Fruit fly (Drosophila melanogaster): ENCODE measurements around the gene CG9951.
A peak's percentile ranks its signal among the peaks of the same experiment; 100 is the strongest.

- no peak for TF ChIP-seq oc (tag; optimal IDR thresholded peaks at IDR 0.05)
- peak; percentile 25 for TF ChIP-seq CG34376 (GFP tag; optimal IDR thresholded peaks at IDR 0.05)
- no peak for TF ChIP-seq CG5180 (GFP tag; optimal IDR thresholded peaks at IDR 0.05)
- no peak for TF ChIP-seq Fer2 (tag; optimal IDR thresholded peaks at IDR 0.05)
- no peak for TF ChIP-seq Sox102F (GFP tag; optimal IDR thresholded peaks at IDR 0.05)
- no peak for TF ChIP-seq Hr39 (optimal IDR thresholded peaks at IDR 0.05)
- TF ChIP-seq hth (optimal IDR thresholded peaks at IDR 0.05): no peak
- TF ChIP-seq NC2β (GFP tag; optimal IDR thresholded peaks at IDR 0.05): no peak
- no peak for TF ChIP-seq CG15479 (GFP tag; optimal IDR thresholded peaks at IDR 0.05)
- TF ChIP-seq Six4 (GFP tag; optimal IDR thresholded peaks at IDR 0.05): no peak
- no peak for TF ChIP-seq ato (GFP tag; IDR thresholded peaks at IDR 0.05; ENCODE audit: partially characterized antibody)
- TF ChIP-seq disco-r (GFP tag; optimal IDR thresholded peaks at IDR 0.05): no peak
- TF ChIP-seq Xrp1 (GFP tag; IDR thresholded peaks at IDR 0.05): no peak
These were observed 4.2 kb downstream of the CG9951 start for dm6 chr3L:16867190-16867589.

All from whole organism, embryonic.